Fruit fly (Drosophila melanogaster) whole organism, embryonic: ENCODE measurements around the gene Sf3b2.

Experiments
- Antp ChIP-seq: fragments of 200-800 bp; sonication (Bioruptor generic); optimal IDR thresholded peaks from 3 replicates; lab custom pipeline; 2016; ENCODE audit warnings: missing biosample characterization, missing genetic modification characterization
- Awh ChIP-seq: fragments of 200-800 bp; sonication (Bioruptor generic); IDR thresholded peaks from 2 replicates; pipeline ENCODE4, ENCODE4 v1.3.6; 2022; ENCODE audit warnings: missing biosample characterization, missing genetic modification characterization
- Bgb ChIP-seq: fragments of 200-800 bp; sonication (Bioruptor generic); IDR thresholded peaks from 2 replicates; pipeline ENCODE4 v1.3.6; 2022; ENCODE audit warnings: missing biosample characterization, missing genetic modification characterization; ENCODE audit not compliant: partially characterized antibody
- CG10209 ChIP-seq: fragments of 200-800 bp; sonication (Bioruptor generic); optimal IDR thresholded peaks from 3 replicates; lab custom pipeline; 2017; ENCODE audit warnings: missing biosample characterization, mild to moderate bottlenecking, missing genetic modification characterization, missing genetic modification reagents
- CG1024 ChIP-seq: fragments of 200-800 bp; sonication (Bioruptor generic); IDR thresholded peaks from 2 replicates; pipeline ENCODE4 v1.3.6; 2022; ENCODE audit warnings: missing biosample characterization, missing genetic modification characterization
- CG11695 ChIP-seq: fragments of 200-800 bp; sonication (Bioruptor generic); IDR thresholded peaks from 3 replicates; pipeline ENCODE4 v1.3.6; 2022; ENCODE audit warnings: missing biosample characterization, missing genetic modification characterization
- CG13424 ChIP-seq: fragments of 200-800 bp; sonication (Bioruptor generic); optimal IDR thresholded peaks from 2 replicates; lab custom pipeline; 2019; ENCODE audit warnings: missing biosample characterization, mild to moderate bottlenecking, missing genetic modification characterization, moderate library complexity
- CG15514 ChIP-seq: fragments of 200-800 bp; sonication (Bioruptor generic); optimal IDR thresholded peaks from 3 replicates; lab custom pipeline; 2017; ENCODE audit warnings: missing biosample characterization, missing genetic modification characterization, mild to moderate bottlenecking, moderate library complexity, missing genetic modification reagents
- CG18764 ChIP-seq: fragments of 200-800 bp; sonication (Bioruptor generic); optimal IDR thresholded peaks from 3 replicates; lab custom pipeline; 2016; ENCODE audit warnings: missing biosample characterization, missing genetic modification characterization
- CG33557 ChIP-seq: fragments of 200-800 bp; sonication (Bioruptor generic); optimal IDR thresholded peaks from 2 replicates; lab custom pipeline; 2019; ENCODE audit warnings: missing biosample characterization, mild to moderate bottlenecking, missing genetic modification characterization, moderate library complexity
- CG3407 ChIP-seq: fragments of 200-800 bp; sonication (Bioruptor generic); optimal IDR thresholded peaks from 2 replicates; lab custom pipeline; 2018; ENCODE audit warnings: missing biosample characterization, mild to moderate bottlenecking, missing genetic modification characterization
- CG4424 ChIP-seq: fragments of 200-800 bp; sonication (Bioruptor generic); optimal IDR thresholded peaks from 3 replicates; lab custom pipeline; 2016; ENCODE audit warnings: missing biosample characterization, missing genetic modification characterization
- CG8359 ChIP-seq: fragments of 200-800 bp; sonication (Bioruptor generic); optimal IDR thresholded peaks from 2 replicates; lab custom pipeline; 2017; ENCODE audit warnings: missing biosample characterization, mild to moderate bottlenecking, missing genetic modification characterization, borderline replicate concordance
- CG8765 ChIP-seq: fragments of 200-800 bp; sonication (Bioruptor generic); IDR thresholded peaks from 2 replicates; pipeline ENCODE4 v1.3.6; 2022; ENCODE audit warnings: missing biosample characterization, missing genetic modification characterization
- CG8924 ChIP-seq: fragments of 200-800 bp; optimal IDR thresholded peaks from 3 replicates; lab custom pipeline; 2019; ENCODE audit warnings: missing biosample characterization, mild to moderate bottlenecking, missing genetic modification characterization, moderate library complexity
- CG9609 ChIP-seq: fragments of 200-800 bp; sonication (Bioruptor generic); optimal IDR thresholded peaks from 3 replicates; lab custom pipeline; 2016; ENCODE audit warnings: missing biosample characterization, missing genetic modification characterization
- CG9932 ChIP-seq: fragments of 200-800 bp; sonication (Bioruptor generic); IDR thresholded peaks from 2 replicates; pipeline ENCODE4 v1.3.6; 2022; ENCODE audit warnings: missing biosample characterization, missing genetic modification characterization
- CkIIα-i1 ChIP-seq: fragments of 200-800 bp; sonication (Bioruptor generic); IDR thresholded peaks from 2 replicates; pipeline ENCODE4 v1.3.6; 2022; ENCODE audit warnings: missing biosample characterization, missing genetic modification characterization
- Dip2 ChIP-seq: fragments of 200-800 bp; sonication (Bioruptor generic); IDR thresholded peaks from 2 replicates; pipeline ENCODE4 v1.3.6; 2022; ENCODE audit warnings: missing biosample characterization, missing genetic modification characterization
- Dip3 ChIP-seq: fragments of 200-800 bp; sonication (Bioruptor generic); optimal IDR thresholded peaks from 3 replicates; lab custom pipeline; 2016; ENCODE audit warnings: missing biosample characterization, missing genetic modification characterization
- Doc2 ChIP-seq: fragments of 200-800 bp; sonication (Bioruptor generic); IDR thresholded peaks from 2 replicates; pipeline ENCODE4 v1.3.6; 2022; ENCODE audit warnings: missing biosample characterization, missing genetic modification characterization
- Fer1 ChIP-seq: fragments of 200-800 bp; sonication (Bioruptor generic); optimal IDR thresholded peaks from 2 replicates; lab custom pipeline; 2017; ENCODE audit warnings: missing biosample characterization, mild to moderate bottlenecking, missing genetic modification characterization
- Fer2 ChIP-seq: fragments of 200-800 bp; sonication (Bioruptor generic); optimal IDR thresholded peaks from 2 replicates; lab custom pipeline; 2018; ENCODE audit warnings: missing biosample characterization, mild to moderate bottlenecking, missing genetic modification characterization, moderate library complexity
- GATAe ChIP-seq: fragments of 200-800 bp; sonication (Bioruptor generic); conservative IDR thresholded peaks from 2 replicates; pipeline ENCODE4 v1.3.6; 2022; ENCODE audit warnings: missing biosample characterization, missing genetic modification characterization
- Gug ChIP-seq: fragments of 200-800 bp; sonication (Bioruptor generic); IDR thresholded peaks from 4 replicates; pipeline ENCODE4 v1.3.6; 2022; ENCODE audit warnings: missing biosample characterization, missing genetic modification characterization
- MESR4 ChIP-seq: fragments of 200-800 bp; sonication (Bioruptor generic); optimal IDR thresholded peaks from 2 replicates; lab custom pipeline; 2018; ENCODE audit warnings: missing biosample characterization, mild to moderate bottlenecking, missing genetic modification characterization, moderate library complexity
- PHDP ChIP-seq: fragments of 200-800 bp; sonication (Bioruptor generic); optimal IDR thresholded peaks from 3 replicates; lab custom pipeline; 2018; ENCODE audit warnings: missing biosample characterization, mild to moderate bottlenecking, missing genetic modification characterization, moderate library complexity
- Sin3A ChIP-seq: fragments of >200 bp; optimal IDR thresholded peaks from 2 replicates; lab custom pipeline; 2018
- Six4 ChIP-seq: fragments of 200-800 bp; sonication (Bioruptor generic); optimal IDR thresholded peaks from 2 replicates; lab custom pipeline; 2016; ENCODE audit warnings: missing biosample characterization, missing genetic modification characterization
- Stat92E ChIP-seq, 3 experiments: fragments of >200 bp in 2 of 3; fragments of 200-800 bp in 1 of 3; sonication (Bioruptor generic) in 1 of 3; optimal IDR thresholded peaks; 2 replicates each; lab custom pipeline; 2017 to 2019; ENCODE audit warnings: missing biosample characterization in 3 of 3, missing genetic modification characterization in 3 of 3, mild to moderate bottlenecking in 1 of 3, moderate library complexity in 1 of 3
- amos ChIP-seq: fragments of 200-800 bp; sonication (Bioruptor generic); IDR thresholded peaks from 2 replicates; pipeline ENCODE4 v1.3.6; 2022; ENCODE audit warnings: missing biosample characterization, missing genetic modification characterization; ENCODE audit not compliant: partially characterized antibody
- az2 ChIP-seq: fragments of 200-800 bp; sonication (Bioruptor generic); optimal IDR thresholded peaks from 3 replicates; lab custom pipeline; 2016; ENCODE audit warnings: missing biosample characterization, missing genetic modification characterization
- btn ChIP-seq: fragments of 200-800 bp; sonication (Bioruptor generic); optimal IDR thresholded peaks from 2 replicates; lab custom pipeline; 2016; ENCODE audit warnings: missing biosample characterization, missing genetic modification characterization
- chn ChIP-seq: fragments of 200-800 bp; sonication (Bioruptor generic); optimal IDR thresholded peaks from 2 replicates; lab custom pipeline; 2016; ENCODE audit warnings: missing biosample characterization, missing genetic modification characterization
- cwo ChIP-seq: fragments of 200-800 bp; sonication (Bioruptor generic); optimal IDR thresholded peaks from 3 replicates; lab custom pipeline; 2017; ENCODE audit warnings: missing biosample characterization, missing genetic modification characterization, mild to moderate bottlenecking, moderate library complexity, missing genetic modification reagents
- da ChIP-seq: fragments of 200-800 bp; sonication (Bioruptor generic); optimal IDR thresholded peaks from 2 replicates; lab custom pipeline; 2016; ENCODE audit warnings: missing biosample characterization, missing genetic modification characterization
- dmrt11E ChIP-seq: fragments of 200-800 bp; sonication (Bioruptor generic); optimal IDR thresholded peaks from 3 replicates; lab custom pipeline; 2018; ENCODE audit warnings: missing biosample characterization, mild to moderate bottlenecking, missing genetic modification characterization, moderate library complexity
- eve ChIP-seq, 2 experiments: fragments of >200 bp; optimal IDR thresholded peaks; 2 replicates each; lab custom pipeline; 2017; ENCODE audit warnings: missing biosample characterization in 2 of 2, missing genetic modification characterization in 2 of 2
- fd64A ChIP-seq: fragments of 200-800 bp; sonication (Bioruptor generic); optimal IDR thresholded peaks from 3 replicates; lab custom pipeline; 2018; ENCODE audit warnings: missing biosample characterization, mild to moderate bottlenecking, missing genetic modification characterization
- grn ChIP-seq: fragments of 200-800 bp; sonication (Bioruptor generic); optimal IDR thresholded peaks from 3 replicates; lab custom pipeline; 2017; ENCODE audit warnings: missing biosample characterization, missing genetic modification characterization
- hth ChIP-seq: fragments of >200 bp; optimal IDR thresholded peaks from 2 replicates; lab custom pipeline; 2017; ENCODE audit warnings: inconsistent platforms
- kah ChIP-seq: fragments of 200-800 bp; sonication (Bioruptor generic); optimal IDR thresholded peaks from 2 replicates; lab custom pipeline; 2018; ENCODE audit warnings: missing biosample characterization, mild to moderate bottlenecking, missing genetic modification characterization
- kay ChIP-seq: fragments of 200-800 bp; sonication (Bioruptor generic); optimal IDR thresholded peaks from 2 replicates; lab custom pipeline; 2016; ENCODE audit warnings: missing biosample characterization, missing genetic modification characterization
- luna ChIP-seq: fragments of 200-800 bp; sonication (Bioruptor generic); optimal IDR thresholded peaks from 2 replicates; lab custom pipeline; 2016; ENCODE audit warnings: missing biosample characterization, missing genetic modification characterization
- mirr ChIP-seq: fragments of 200-800 bp; sonication (Bioruptor generic); optimal IDR thresholded peaks from 3 replicates; lab custom pipeline; 2018; ENCODE audit warnings: missing biosample characterization, mild to moderate bottlenecking, missing genetic modification characterization
- nerfin-2 ChIP-seq: fragments of 200-800 bp; sonication (Bioruptor generic); IDR thresholded peaks from 2 replicates; pipeline ENCODE4 v1.3.6; 2022; ENCODE audit warnings: missing biosample characterization, missing genetic modification characterization; ENCODE audit not compliant: partially characterized antibody
- peb ChIP-seq: fragments of 200-800 bp; sonication (Bioruptor generic); IDR thresholded peaks from 2 replicates; pipeline ENCODE4 v1.3.6; 2022; ENCODE audit warnings: missing biosample characterization, missing genetic modification characterization
- sens ChIP-seq: fragments of 200-800 bp; sonication (Bioruptor generic); peaks from one replicate; lab custom pipeline; 2016; ENCODE audit warnings: missing biosample characterization, missing genetic modification characterization
- slbo ChIP-seq: fragments of 200-800 bp; sonication (Bioruptor generic); IDR thresholded peaks from 2 replicates; pipeline ENCODE4 v1.3.6; 2022; ENCODE audit warnings: missing biosample characterization, missing genetic modification characterization
- tup ChIP-seq: fragments of 200-800 bp; sonication (Bioruptor generic); optimal IDR thresholded peaks from 2 replicates; lab custom pipeline; 2016; ENCODE audit warnings: missing biosample characterization, mild to moderate bottlenecking, missing genetic modification characterization, moderate library complexity
- z ChIP-seq: fragments of 200-800 bp; sonication (Bioruptor generic); IDR thresholded peaks from 3 replicates; pipeline ENCODE4 v1.3.6; 2022; ENCODE audit warnings: missing biosample characterization, missing genetic modification characterization
- zfh2 ChIP-seq: fragments of 200-800 bp; sonication (Bioruptor generic); optimal IDR thresholded peaks from 2 replicates; lab custom pipeline; 2016; ENCODE audit warnings: missing biosample characterization, missing genetic modification characterization

Sf3b2 gene

dm6 chr2L:2976829-2977228 lies 52.1 kb downstream of the Sf3b2 start, which contains the start of the genes CG9641 and CG3165 (continued):
- peak; percentile 86 for TF ChIP-seq CG13424
- peak; percentile 51 for TF ChIP-seq CG8359 (GFP tag; lab: Kevin White, UChicago)
- peak; percentile 67 for TF ChIP-seq btn (GFP tag; lab: Kevin White, UChicago)
- peak; percentile 84 for TF ChIP-seq dmrt11E
- no peak for TF ChIP-seq z
- no peak; the same call in 1 of the 2 replicates for TF ChIP-seq GATAe (GFP tag; lab: Robert Waterston, UW)
- peak; percentile 82 for TF ChIP-seq CG8924 (tag; lab: Kevin White, UChicago)
- TF ChIP-seq sens: peak; percentile 98
- peak; percentile 92 for TF ChIP-seq Antp (GFP tag; lab: Kevin White, UChicago)
- TF ChIP-seq amos (GFP tag; lab: Robert Waterston, UW): peak; percentile 88
- TF ChIP-seq CkIIα-i1: no peak
- peak; percentile 63 for TF ChIP-seq da (GFP tag; lab: Kevin White, UChicago)
- TF ChIP-seq CG9609 (GFP tag; lab: Kevin White, UChicago): peak; percentile 87
- TF ChIP-seq eve (GFP tag; optimal IDR thresholded peaks at IDR 0.05; lab: Kevin White, UChicago): no peak
- TF ChIP-seq CG8765: peak; percentile 64
- peak; percentile 38 for TF ChIP-seq MESR4 (GFP tag; lab: Kevin White, UChicago)
- TF ChIP-seq Fer2: peak; percentile 70
- TF ChIP-seq CG18764 (GFP tag; lab: Kevin White, UChicago): peak; percentile 83
- peak; percentile 91 for TF ChIP-seq Gug
- TF ChIP-seq luna: peak; percentile 44
- TF ChIP-seq Doc2 (GFP tag; lab: Robert Waterston, UW): no peak
- no peak for TF ChIP-seq mirr (GFP tag; lab: Kevin White, UChicago)
- peak; percentile 88 for TF ChIP-seq zfh2 (GFP tag; lab: Kevin White, UChicago)
- peak; percentile 73 for TF ChIP-seq peb (GFP tag; lab: Robert Waterston, UW)
- TF ChIP-seq kah (GFP tag; lab: Kevin White, UChicago): peak; percentile 68
- peak; percentile 91 for TF ChIP-seq chn
- no peak for TF ChIP-seq CG3407 (GFP tag; lab: Kevin White, UChicago)
- TF ChIP-seq hth (lab: Kevin White, UChicago): no peak
- peak; percentile 76 for TF ChIP-seq Sin3A
- TF ChIP-seq slbo (GFP tag; lab: Robert Waterston, UW): peak; percentile 87
- peak; percentile 74 for TF ChIP-seq CG15514 (GFP tag; lab: Kevin White, UChicago)
- TF ChIP-seq Bgb (GFP tag; lab: Robert Waterston, UW): peak; percentile 91
- TF ChIP-seq CG10209 (GFP tag; lab: Kevin White, UChicago): peak; percentile 70
- peak; percentile 89 for TF ChIP-seq az2 (GFP tag; lab: Kevin White, UChicago)
- no peak for TF ChIP-seq grn (GFP tag; lab: Kevin White, UChicago)
- peak; percentile 88 for TF ChIP-seq nerfin-2 (GFP tag; lab: Robert Waterston, UW)
- TF ChIP-seq Dip3: peak; percentile 88
- TF ChIP-seq CG11695 (GFP tag; lab: Robert Waterston, UW): peak; percentile 77
- TF ChIP-seq kay (GFP tag; lab: Kevin White, UChicago): peak; percentile 81
- peak; percentile 64; the same call in 1 of the 2 replicates for TF ChIP-seq Awh (GFP tag; lab: Robert Waterston, UW)
- TF ChIP-seq Six4: peak; percentile 81
- peak; percentile 73 for TF ChIP-seq cwo (GFP tag; lab: Kevin White, UChicago)
- TF ChIP-seq CG33557: peak; percentile 86
- peak; percentile 91 for TF ChIP-seq CG9932 (GFP tag; lab: Robert Waterston, UW)
- no peak for TF ChIP-seq Dip2 (GFP tag; lab: Robert Waterston, UW)
- peak; percentile 21; the same call in 1 of the 2 replicates for TF ChIP-seq CG1024 (GFP tag; lab: Robert Waterston, UW)
- peak in 1 of 3 experiments; percentile 74 for TF ChIP-seq Stat92E (GFP tag; optimal IDR thresholded peaks at IDR 0.05; lab: Kevin White, UChicago)
- TF ChIP-seq tup: peak; percentile 78
- no peak for TF ChIP-seq PHDP
- peak; percentile 50 for TF ChIP-seq fd64A (GFP tag; lab: Kevin White, UChicago)
- peak; percentile 91 for TF ChIP-seq CG4424 (GFP tag; lab: Kevin White, UChicago)
- peak; percentile 82 for TF ChIP-seq Fer1 (GFP tag; lab: Kevin White, UChicago)
